Fruit fly (Drosophila melanogaster) whole organism, wandering third instar larva: ENCODE measurements around the gene Atg3.

ENCODE experiments used
- Hr78 ChIP-seq: fragments of >200 bp; optimal IDR thresholded peaks from 2 replicates; lab custom pipeline; 2017; ENCODE audit warnings: missing biosample characterization, missing genetic modification characterization
- dl ChIP-seq, 2 experiments: fragments of 175-275, 200-275 bp in 1 of 2; fragments of 200-275 bp in 1 of 2; sonication (Bioruptor generic); optimal IDR thresholded peaks; lab custom pipeline; 2018; ENCODE audit warnings: mild to moderate bottlenecking in 2 of 2, missing biosample characterization in 2 of 2, missing genetic modification characterization in 2 of 2, moderate library complexity in 2 of 2; ENCODE audit not compliant: partially characterized antibody in 2 of 2, insufficient read depth in 1 of 2
- psq ChIP-seq: fragments of 200-800 bp; sonication (Bioruptor generic); optimal IDR thresholded peaks from 3 replicates; lab custom pipeline; 2017; ENCODE audit warnings: missing biosample characterization, mild to moderate bottlenecking, missing genetic modification characterization, moderate library complexity
- usp ChIP-seq: fragments of >200 bp; optimal IDR thresholded peaks from 2 replicates; lab custom pipeline; 2017; ENCODE audit warnings: missing biosample characterization, missing genetic modification characterization

DNA sequence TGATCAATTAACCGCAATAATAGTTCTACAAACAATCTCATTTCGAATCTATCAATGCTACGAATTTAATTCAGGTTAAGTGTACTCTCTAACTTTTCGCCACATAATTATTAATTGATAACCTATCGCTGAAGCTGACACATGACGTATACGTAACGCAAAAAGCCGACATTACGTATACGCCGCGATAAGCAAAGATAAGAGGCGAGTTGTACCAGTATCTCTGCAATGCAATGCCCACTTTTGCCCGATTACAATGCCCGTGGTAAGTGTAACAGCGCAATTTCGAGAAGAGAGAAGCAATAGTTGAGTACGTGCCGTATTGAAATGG is 43.5 kb downstream of the Atg3 start:
- TF ChIP-seq usp (no peak), Hr78 (no peak), psq (GFP tag; lab: Kevin White, UChicago) (no peak), dl (GFP tag; optimal IDR thresholded peaks at IDR 0.05; lab: Kevin White, UChicago; ENCODE audit: insufficient read depth in 1 of 2, partially characterized antibody in 2 of 2) (no peak)
